Worm (Caenorhabditis elegans) whole organism, late embryonic: ENCODE results near the gene C55A6.3.
"Not testable (repeated sequence)": the region's sequence is repeated elsewhere in the genome, so short reads cannot be mapped to it uniquely, and the experiment has no call there.

Experiments used
- C08G9.2 ChIP-seq: sonication (generic microtip); optimal IDR thresholded peaks from 2 replicates; lab custom pipeline; 2016; ENCODE audit warnings: mild to moderate bottlenecking, missing genetic modification characterization, moderate library complexity, missing compliant biosample characterization
- F13H6.1 ChIP-seq: sonication (generic microtip); optimal IDR thresholded peaks from 2 replicates; lab custom pipeline; 2016; ENCODE audit warnings: missing genetic modification characterization, missing compliant biosample characterization
- ceh-14 ChIP-seq: sonication (generic microtip); optimal IDR thresholded peaks from 2 replicates; lab custom pipeline; 2016; ENCODE audit warnings: missing genotype, missing genetic modification characterization, missing compliant biosample characterization
- ceh-18 ChIP-seq: sonication (generic microtip); optimal IDR thresholded peaks from 2 replicates; lab custom pipeline; 2016; ENCODE audit warnings: missing genetic modification characterization, missing compliant biosample characterization
- ceh-19 ChIP-seq: fragments of 200-800 bp; sonication (Bioruptor generic); optimal IDR thresholded peaks from 2 replicates; lab custom pipeline; 2018; ENCODE audit warnings: mild to moderate bottlenecking, missing genetic modification characterization, missing compliant biosample characterization
- ceh-22 ChIP-seq: sonication (generic microtip); optimal IDR thresholded peaks from 2 replicates; lab custom pipeline; 2017; ENCODE audit warnings: missing biosample characterization, missing genetic modification characterization
- ceh-24 ChIP-seq: sonication (generic microtip); optimal IDR thresholded peaks from 2 replicates; lab custom pipeline; 2016; ENCODE audit warnings: mild to moderate bottlenecking, missing genetic modification characterization, missing compliant biosample characterization
- ceh-30 ChIP-seq: fragments of 150-350 bp; optimal IDR thresholded peaks from 2 replicates; lab custom pipeline; 2014; ENCODE audit warnings: missing biosample characterization, missing genetic modification characterization
- ceh-31 ChIP-seq: sonication (generic microtip); optimal IDR thresholded peaks from 2 replicates; lab custom pipeline; 2016; ENCODE audit warnings: missing genetic modification characterization, missing compliant biosample characterization
- ceh-34 ChIP-seq: sonication (generic microtip); optimal IDR thresholded peaks from 2 replicates; lab custom pipeline; 2016; ENCODE audit warnings: mild to moderate bottlenecking, missing genetic modification characterization, missing compliant biosample characterization
- ceh-48 ChIP-seq: sonication (generic microtip); optimal IDR thresholded peaks from 2 replicates; lab custom pipeline; 2016; ENCODE audit warnings: missing genetic modification characterization, inconsistent platforms, missing compliant biosample characterization
- ceh-9 ChIP-seq: sonication (generic microtip); optimal IDR thresholded peaks from 2 replicates; lab custom pipeline; 2016; ENCODE audit warnings: mild to moderate bottlenecking, missing genetic modification characterization, inconsistent platforms, missing compliant biosample characterization
- che-1 ChIP-seq: sonication (generic microtip); optimal IDR thresholded peaks from 2 replicates; lab custom pipeline; 2016; ENCODE audit warnings: mild to moderate bottlenecking, missing genetic modification characterization, missing compliant biosample characterization
- dmd-4 ChIP-seq: sonication (generic microtip); optimal IDR thresholded peaks from 2 replicates; lab custom pipeline; 2016; ENCODE audit warnings: borderline replicate concordance, missing genetic modification characterization, missing compliant biosample characterization
- dve-1 ChIP-seq: sonication (generic microtip); optimal IDR thresholded peaks from 2 replicates; lab custom pipeline; 2017; ENCODE audit warnings: antibody characterized with exemption, mild to moderate bottlenecking, missing genetic modification characterization, missing compliant biosample characterization
- ets-4 ChIP-seq: sonication (generic microtip); optimal IDR thresholded peaks from 2 replicates; lab custom pipeline; 2016; ENCODE audit warnings: missing genetic modification characterization, missing compliant biosample characterization
- eyg-1 ChIP-seq: sonication (generic microtip); optimal IDR thresholded peaks from 2 replicates; lab custom pipeline; 2016; ENCODE audit warnings: missing genotype, missing genetic modification characterization, missing compliant biosample characterization
- fkh-10 ChIP-seq: fragments of 150-350 bp; optimal IDR thresholded peaks from 2 replicates; lab custom pipeline; 2014; ENCODE audit warnings: missing biosample characterization, missing genetic modification reagents, missing genetic modification characterization
- hlh-13 ChIP-seq: fragments of 200-800 bp; sonication (Bioruptor generic); optimal IDR thresholded peaks from 2 replicates; lab custom pipeline; 2018; ENCODE audit warnings: mild to moderate bottlenecking, missing genetic modification characterization, missing compliant biosample characterization
- lin-11 ChIP-seq: fragments of 200-800 bp; sonication (Bioruptor generic); optimal IDR thresholded peaks from 2 replicates; lab custom pipeline; 2018; ENCODE audit warnings: mild to moderate bottlenecking, missing genetic modification characterization, missing compliant biosample characterization
- nfya-1 ChIP-seq: sonication (generic microtip); optimal IDR thresholded peaks from 2 replicates; lab custom pipeline; 2017; ENCODE audit warnings: missing genetic modification characterization, mild to moderate bottlenecking, missing compliant biosample characterization, antibody characterized with exemption, moderate library complexity
- npax-4 ChIP-seq: sonication (generic microtip); optimal IDR thresholded peaks from 2 replicates; lab custom pipeline; 2016; ENCODE audit warnings: missing genetic modification characterization, missing compliant biosample characterization
- pat-9 ChIP-seq: fragments of 200-800 bp; sonication (Bioruptor generic); optimal IDR thresholded peaks from 2 replicates; lab custom pipeline; 2018; ENCODE audit warnings: mild to moderate bottlenecking, missing genetic modification characterization, moderate library complexity, missing compliant biosample characterization
- pha-2 ChIP-seq: sonication (generic microtip); optimal IDR thresholded peaks from 2 replicates; lab custom pipeline; 2017; ENCODE audit warnings: mild to moderate bottlenecking, missing genetic modification characterization, missing compliant biosample characterization
- pha-4 ChIP-seq: fragments of 150-350 bp; optimal IDR thresholded peaks from 2 replicates; lab custom pipeline; 2018; ENCODE audit warnings: missing biosample characterization, missing genetic modification reagents, missing genetic modification characterization
- pqm-1 ChIP-seq: sonication (generic microtip); optimal IDR thresholded peaks from 2 replicates; lab custom pipeline; 2016; ENCODE audit warnings: missing genetic modification characterization, missing compliant biosample characterization
- pros-1 ChIP-seq: fragments of 150-350 bp; optimal IDR thresholded peaks from 2 replicates; lab custom pipeline; 2014; ENCODE audit warnings: missing biosample characterization, missing genetic modification reagents, missing genetic modification characterization
- tbx-2 ChIP-seq: sonication (generic microtip); optimal IDR thresholded peaks from 2 replicates; lab custom pipeline; 2016; ENCODE audit warnings: missing genetic modification characterization, missing compliant biosample characterization
- tbx-7 ChIP-seq: sonication (generic microtip); optimal IDR thresholded peaks from 2 replicates; lab custom pipeline; 2016; ENCODE audit warnings: missing genotype, missing genetic modification characterization, missing compliant biosample characterization
- unc-3 ChIP-seq, 2 experiments: fragments of 200-800 bp in 1 of 2; sonication (Bioruptor generic) in 1 of 2; sonication (generic microtip) in 1 of 2; conservative IDR thresholded peaks in 1 of 2; optimal IDR thresholded peaks in 1 of 2; 2 replicates each; pipeline versions ENCODE4 v1.3.6 to Lab custom; 2016 to 2022; ENCODE audit warnings: missing compliant biosample characterization in 2 of 2, missing genetic modification characterization in 2 of 2, missing genetic modification reagents in 1 of 2
- unc-42 ChIP-seq: sonication (generic microtip); optimal IDR thresholded peaks from 2 replicates; lab custom pipeline; 2016; ENCODE audit warnings: missing genotype, missing genetic modification characterization, missing compliant biosample characterization
- unc-86 ChIP-seq: sonication (generic microtip); optimal IDR thresholded peaks from 2 replicates; lab custom pipeline; 2016; ENCODE audit warnings: missing genetic modification characterization, missing compliant biosample characterization
- ztf-16 ChIP-seq: sonication (generic microtip); optimal IDR thresholded peaks from 2 replicates; lab custom pipeline; 2017; ENCODE audit warnings: missing genetic modification characterization, missing compliant biosample characterization

C55A6.3 gene

DNA sequence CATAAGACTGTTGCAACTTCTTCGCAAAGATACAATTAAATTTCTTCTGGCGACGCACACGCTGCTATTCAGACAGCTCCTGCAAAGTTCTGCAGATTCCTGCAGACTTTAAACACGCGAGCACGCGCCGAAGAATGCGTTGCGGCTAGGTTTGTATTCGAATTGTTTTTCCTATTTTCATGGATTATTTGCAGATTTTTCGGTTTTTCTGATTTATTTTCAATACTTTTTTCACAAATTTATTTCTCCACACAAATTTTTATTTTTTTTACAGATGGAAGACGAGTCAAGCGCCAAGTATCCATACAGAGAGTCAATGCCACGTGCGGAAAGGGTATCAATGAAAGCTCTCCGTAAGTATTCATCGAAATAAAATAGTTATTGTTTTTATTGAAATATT, 37.7 kb downstream of the C55A6.3 start, which contains the start of gene T11F9.7:
T11F9.7 (plus strand) TSS at position 301 of the 400 bp plus-strand sequence.
- TF ChIP-seq ceh-14 (tag; lab: Kevin White, UChicago); ceh-18; pat-9: not testable (repeated sequence)

DNA sequence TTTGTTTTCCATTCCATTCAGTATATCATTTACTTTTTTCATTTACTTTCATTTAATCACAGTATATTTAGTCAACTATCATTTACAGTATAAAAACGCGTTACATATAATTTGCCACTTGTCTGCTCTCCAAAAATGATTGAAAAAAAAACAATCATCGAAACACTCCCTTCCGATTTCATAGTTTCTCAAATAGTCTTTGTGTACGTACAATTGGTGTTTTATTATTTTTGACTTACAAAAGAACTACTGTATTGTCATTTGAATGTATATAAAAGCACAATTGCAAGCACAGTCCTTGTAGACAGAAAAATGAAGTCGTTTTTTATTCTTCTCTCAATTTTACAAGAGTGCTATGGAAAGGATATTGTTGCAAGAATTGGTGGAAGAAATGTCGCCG, 38.9 kb downstream of the C55A6.3 start, which contains the start of gene nas-22:
nas-22 (plus strand) TSS at position 301 of the 400 bp plus-strand sequence.
- TF ChIP-seq hlh-13 (GFP tag; lab: Kevin White, UChicago), result no peak
- TF ChIP-seq ets-4, result no peak
- TF ChIP-seq unc-42 (tag; lab: Kevin White, UChicago), result no peak
- TF ChIP-seq ceh-22 (tag; lab: Kevin White, UChicago), result no peak
- TF ChIP-seq pros-1, result no peak
- TF ChIP-seq pha-2 (tag; lab: Kevin White, UChicago), result no peak
- no peak for TF ChIP-seq dve-1 (tag; lab: Kevin White, UChicago)
- TF ChIP-seq ceh-19 (GFP tag; lab: Kevin White, UChicago), result no peak
- no peak for TF ChIP-seq ceh-48 (tag; lab: Kevin White, UChicago)
- TF ChIP-seq ceh-30, result no peak
- TF ChIP-seq F13H6.1 (tag; lab: Kevin White, UChicago), result no peak
- no peak for TF ChIP-seq tbx-7 (tag; lab: Kevin White, UChicago)
- TF ChIP-seq ceh-18, result no peak
- no peak for TF ChIP-seq lin-11
- no peak for TF ChIP-seq nfya-1 (tag; lab: Kevin White, UChicago)
- TF ChIP-seq ceh-24 (tag; lab: Kevin White, UChicago), result no peak
- no peak for TF ChIP-seq unc-3 (GFP tag; conservative IDR thresholded peaks at IDR 0.05; lab: Robert Waterston, UW)
- TF ChIP-seq unc-3 (tag; optimal IDR thresholded peaks at IDR 0.05; lab: Kevin White, UChicago), result no peak
- TF ChIP-seq, all 69 proteins: peak for 0

DNA sequence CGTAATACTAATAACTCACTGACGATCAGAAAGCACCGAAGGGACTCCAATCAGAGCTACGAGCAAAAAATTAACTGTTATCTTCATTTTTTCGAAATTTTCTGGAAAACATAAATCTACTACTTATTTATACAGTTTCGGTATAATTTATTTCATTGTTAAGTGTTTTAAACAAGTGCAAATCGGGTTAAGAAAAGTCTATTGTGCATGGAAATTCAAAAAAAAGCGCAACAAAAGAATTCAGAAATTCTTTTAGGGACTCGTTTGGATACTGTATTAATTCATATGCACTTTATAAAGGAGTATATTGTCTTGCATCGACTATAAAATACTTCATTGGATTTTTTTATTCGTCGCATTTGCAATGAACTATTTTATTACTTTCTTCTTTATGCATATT, 41.1 kb downstream of the C55A6.3 start, which contains the start of the genes nas-20 and nas-21:
nas-20 (minus strand) TSS at position 101 of the 400 bp plus-strand sequence.
nas-21 (plus strand) TSS at position 356 of the 400 bp plus-strand sequence.
- no peak for TF ChIP-seq ceh-31 (tag; lab: Kevin White, UChicago)
- TF ChIP-seq, all 69 proteins: peak for 0

DNA sequence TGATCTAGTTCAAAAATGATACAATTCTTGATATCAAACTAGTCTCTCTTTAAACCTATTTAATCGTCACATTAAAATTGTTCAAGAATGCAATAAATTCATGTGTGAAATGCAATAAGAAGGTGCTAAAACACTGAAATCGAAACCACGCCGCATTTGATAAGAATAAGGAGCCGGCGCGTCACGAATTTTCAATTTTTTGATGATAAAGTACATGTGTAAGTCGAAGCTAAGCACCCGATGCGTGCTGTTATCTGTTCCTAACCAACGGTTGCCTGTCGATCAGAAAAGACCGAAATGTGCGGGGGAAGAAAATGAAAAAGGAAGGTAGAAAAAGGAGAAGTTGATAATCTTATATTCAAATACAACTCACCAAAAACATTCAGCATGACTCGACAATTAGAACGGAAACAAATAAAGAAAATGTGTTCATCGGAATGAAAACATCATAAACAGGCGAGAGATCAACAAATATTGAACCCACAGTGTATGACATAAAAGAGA, 43.1 kb downstream of the C55A6.3 start, which contains the start of gene aat-6:
aat-6 (minus strand) TSS at position 454 of the 504 bp plus-strand sequence.
- no peak for TF ChIP-seq tbx-2
- no peak for TF ChIP-seq fkh-10 (GFP tag; lab: Kevin White, UChicago)
- TF ChIP-seq eyg-1 (tag; lab: Kevin White, UChicago), result no peak
- TF ChIP-seq che-1 (tag; lab: Kevin White, UChicago), result no peak
- no peak for TF ChIP-seq tbx-7 (tag; lab: Kevin White, UChicago)
- no peak for TF ChIP-seq ztf-16 (tag; lab: Kevin White, UChicago)
- no peak for TF ChIP-seq nfya-1 (tag; lab: Kevin White, UChicago)
- TF ChIP-seq pat-9, result no peak
- TF ChIP-seq unc-86 (tag; lab: Kevin White, UChicago), result no peak
- TF ChIP-seq npax-4 (tag; lab: Kevin White, UChicago), result no peak
- TF ChIP-seq pha-4 (tag; lab: Kevin White, UChicago), result no peak
- TF ChIP-seq pqm-1 (tag; lab: Kevin White, UChicago), result no peak
- TF ChIP-seq C08G9.2 (tag; lab: Kevin White, UChicago), result no peak
- no peak for TF ChIP-seq ceh-14 (tag; lab: Kevin White, UChicago)
- TF ChIP-seq unc-3 (GFP tag; conservative IDR thresholded peaks at IDR 0.05; lab: Robert Waterston, UW), result no peak
- no peak for TF ChIP-seq unc-3 (tag; optimal IDR thresholded peaks at IDR 0.05; lab: Kevin White, UChicago)
- no peak for TF ChIP-seq ceh-18
- no peak for TF ChIP-seq ceh-34
- no peak for TF ChIP-seq dmd-4 (tag; lab: Kevin White, UChicago)
- TF ChIP-seq ceh-9 (tag; lab: Kevin White, UChicago), result no peak
- no peak for TF ChIP-seq hlh-13 (GFP tag; lab: Kevin White, UChicago)
